Fruit fly (Drosophila melanogaster) whole organism, wandering third instar larva: ENCODE results near the gene Mekk1.

Experiments used
- Abd-B ChIP-seq: fragments of >200 bp; optimal IDR thresholded peaks from 2 replicates; lab custom pipeline; 2017; ENCODE audit warnings: missing biosample characterization, missing genetic modification characterization
- CG32264 ChIP-seq: fragments of 200-800 bp; sonication (Bioruptor generic); optimal IDR thresholded peaks from 2 replicates; lab custom pipeline; 2016; ENCODE audit warnings: missing biosample characterization, missing genetic modification characterization
- CG9705 ChIP-seq: fragments of 200-800 bp; sonication (Bioruptor generic); optimal IDR thresholded peaks from 2 replicates; lab custom pipeline; 2018; ENCODE audit warnings: missing biosample characterization, mild to moderate bottlenecking, missing genetic modification characterization
- CrebA ChIP-seq: fragments of 200-800 bp; sonication (Bioruptor generic); optimal IDR thresholded peaks from 2 replicates; lab custom pipeline; 2016; ENCODE audit warnings: missing biosample characterization, mild to moderate bottlenecking, missing genetic modification characterization, borderline replicate concordance
- Dfd ChIP-seq: fragments of >200 bp; optimal IDR thresholded peaks from 2 replicates; lab custom pipeline; 2017; ENCODE audit warnings: missing biosample characterization, missing genetic modification characterization
- Dif ChIP-seq: fragments of 200-275, 200-300 bp; sonication (Bioruptor generic); optimal IDR thresholded peaks from 2 replicates; lab custom pipeline; 2018; ENCODE audit warnings: missing biosample characterization, missing genetic modification characterization; ENCODE audit not compliant: partially characterized antibody
- GATAd ChIP-seq: sonication (Bioruptor generic); optimal IDR thresholded peaks from 2 replicates; lab custom pipeline; 2016; ENCODE audit warnings: missing biosample characterization, missing genetic modification characterization
- HLH106 ChIP-seq: fragments of 200-800 bp; optimal IDR thresholded peaks from 3 replicates; lab custom pipeline; 2019; ENCODE audit warnings: missing biosample characterization, mild to moderate bottlenecking, missing genetic modification characterization, moderate library complexity
- Hnf4 ChIP-seq: fragments of 200-800 bp; sonication (Bioruptor generic); optimal IDR thresholded peaks from 2 replicates; lab custom pipeline; 2016; ENCODE audit warnings: missing biosample characterization, mild to moderate bottlenecking, missing genetic modification characterization
- Hr78 ChIP-seq: fragments of >200 bp; optimal IDR thresholded peaks from 2 replicates; lab custom pipeline; 2017; ENCODE audit warnings: missing biosample characterization, missing genetic modification characterization
- Hr83 ChIP-seq: fragments of 200-300 bp; sonication (Bioruptor generic); optimal IDR thresholded peaks from 2 replicates; lab custom pipeline; 2016; ENCODE audit warnings: missing biosample characterization, mild to moderate bottlenecking, missing genetic modification characterization, moderate library complexity; ENCODE audit not compliant: poor library complexity, severe bottlenecking
- Jra ChIP-seq: sonication (Bioruptor generic); optimal IDR thresholded peaks from 2 replicates; lab custom pipeline; 2016; ENCODE audit warnings: missing biosample characterization, missing genetic modification characterization
- Mio ChIP-seq: sonication (Bioruptor generic); optimal IDR thresholded peaks from 2 replicates; lab custom pipeline; 2016; ENCODE audit warnings: missing biosample characterization, missing genetic modification characterization
- Myc ChIP-seq: fragments of >200 bp; optimal IDR thresholded peaks from 2 replicates; lab custom pipeline; 2017
- N ChIP-seq: fragments of >200 bp; optimal IDR thresholded peaks from 2 replicates; lab custom pipeline; 2018; ENCODE audit warnings: missing biosample characterization, missing external identifiers, missing genetic modification characterization
- OdsH ChIP-seq: fragments of 200-800 bp; sonication (Bioruptor generic); optimal IDR thresholded peaks from 2 replicates; lab custom pipeline; 2016; ENCODE audit warnings: missing biosample characterization, mild to moderate bottlenecking, missing genetic modification characterization
- Rel ChIP-seq, 2 experiments: fragments of 200-800 bp; sonication (Bioruptor generic) in 1 of 2; optimal IDR thresholded peaks; 2 replicates in 1 of 2; 3 replicates in 1 of 2; lab custom pipeline; 2016 to 2019; ENCODE audit warnings: mild to moderate bottlenecking in 2 of 2, missing biosample characterization in 2 of 2, missing genetic modification characterization in 2 of 2, moderate library complexity in 1 of 2
- Sp1 ChIP-seq: fragments of 200-800 bp; sonication (Bioruptor generic); optimal IDR thresholded peaks from 3 replicates; lab custom pipeline; 2019; ENCODE audit warnings: missing biosample characterization, mild to moderate bottlenecking, missing genetic modification characterization, moderate library complexity
- Vsx2 ChIP-seq: fragments of 200-300, 225-300 bp; sonication (Bioruptor generic); optimal IDR thresholded peaks from 2 replicates; lab custom pipeline; 2018; ENCODE audit warnings: missing biosample characterization, missing genetic modification characterization; ENCODE audit not compliant: partially characterized antibody
- br ChIP-seq: fragments of 200-800 bp; sonication (Bioruptor generic); optimal IDR thresholded peaks from 2 replicates; lab custom pipeline; 2016; ENCODE audit warnings: missing biosample characterization, missing genetic modification characterization
- brk ChIP-seq: fragments of 200-800 bp; sonication (Bioruptor generic); optimal IDR thresholded peaks from 2 replicates; lab custom pipeline; 2016; ENCODE audit warnings: missing biosample characterization, mild to moderate bottlenecking, missing genetic modification characterization
- dl ChIP-seq, 2 experiments: fragments of 175-275, 200-275 bp in 1 of 2; fragments of 200-275 bp in 1 of 2; sonication (Bioruptor generic); optimal IDR thresholded peaks; lab custom pipeline; 2018; ENCODE audit warnings: mild to moderate bottlenecking in 2 of 2, missing biosample characterization in 2 of 2, missing genetic modification characterization in 2 of 2, moderate library complexity in 2 of 2; ENCODE audit not compliant: partially characterized antibody in 2 of 2, insufficient read depth in 1 of 2
- dmrt93B ChIP-seq: fragments of 200-800 bp; sonication (Bioruptor generic); optimal IDR thresholded peaks from 2 replicates; lab custom pipeline; 2018; ENCODE audit warnings: missing biosample characterization, mild to moderate bottlenecking, missing genetic modification characterization
- dsf ChIP-seq: sonication (Bioruptor generic); optimal IDR thresholded peaks from 2 replicates; lab custom pipeline; 2016; ENCODE audit warnings: missing biosample characterization, missing genetic modification characterization, borderline replicate concordance
- ey ChIP-seq: fragments of 200-800 bp; sonication (Bioruptor generic); optimal IDR thresholded peaks from 2 replicates; lab custom pipeline; 2016; ENCODE audit warnings: missing biosample characterization, missing genetic modification characterization
- foxo ChIP-seq, 2 experiments: fragments of 200-800 bp; sonication (Bioruptor generic); optimal IDR thresholded peaks; 2 replicates in 1 of 2; 3 replicates in 1 of 2; lab custom pipeline; 2016 to 2017; ENCODE audit warnings: missing biosample characterization in 2 of 2, missing genetic modification characterization in 2 of 2
- fru ChIP-seq: fragments of 200-800 bp; sonication (Bioruptor generic); optimal IDR thresholded peaks from 3 replicates; lab custom pipeline; 2016; ENCODE audit warnings: missing biosample characterization, mild to moderate bottlenecking, missing genetic modification characterization
- h ChIP-seq: fragments of 200-800 bp; sonication (Bioruptor generic); optimal IDR thresholded peaks from 3 replicates; lab custom pipeline; 2016; ENCODE audit warnings: missing biosample characterization, mild to moderate bottlenecking, missing genetic modification characterization
- jim ChIP-seq: fragments of 175-275, 200-325 bp; sonication (Bioruptor generic); optimal IDR thresholded peaks from 2 replicates; lab custom pipeline; 2016; ENCODE audit warnings: missing biosample characterization, mild to moderate bottlenecking, missing genetic modification characterization
- lola ChIP-seq: fragments of >200 bp; optimal IDR thresholded peaks from 2 replicates; lab custom pipeline; 2017; ENCODE audit warnings: missing biosample characterization, missing genetic modification characterization
- pan ChIP-seq: fragments of >200 bp; optimal IDR thresholded peaks from 2 replicates; lab custom pipeline; 2017
- psq ChIP-seq: fragments of 200-800 bp; sonication (Bioruptor generic); optimal IDR thresholded peaks from 3 replicates; lab custom pipeline; 2017; ENCODE audit warnings: missing biosample characterization, mild to moderate bottlenecking, missing genetic modification characterization, moderate library complexity
- rgr ChIP-seq: fragments of 200-800 bp; sonication (Bioruptor generic); optimal IDR thresholded peaks from 3 replicates; lab custom pipeline; 2016; ENCODE audit warnings: missing biosample characterization, mild to moderate bottlenecking, missing genetic modification characterization
- sage ChIP-seq: fragments of 200-800 bp; sonication (Bioruptor generic); optimal IDR thresholded peaks from 2 replicates; lab custom pipeline; 2016; ENCODE audit warnings: missing biosample characterization, mild to moderate bottlenecking, missing genetic modification characterization
- sv ChIP-seq: fragments of 200-800 bp; sonication (Bioruptor generic); optimal IDR thresholded peaks from 3 replicates; lab custom pipeline; 2016; ENCODE audit warnings: missing biosample characterization, missing genetic modification characterization
- tai ChIP-seq: sonication (Bioruptor generic); optimal IDR thresholded peaks from 2 replicates; lab custom pipeline; 2016; ENCODE audit warnings: missing biosample characterization, missing genetic modification characterization
- usp ChIP-seq: fragments of >200 bp; optimal IDR thresholded peaks from 2 replicates; lab custom pipeline; 2017; ENCODE audit warnings: missing biosample characterization, missing genetic modification characterization
- woc ChIP-seq: sonication (Bioruptor generic); optimal IDR thresholded peaks from 2 replicates; lab custom pipeline; 2016; ENCODE audit warnings: missing biosample characterization, mild to moderate bottlenecking, missing genetic modification characterization

Mekk1 gene

dm6 chr3R:18743270-18743922, at the start of gene Mekk1:
Gene Mekk1, minus strand, starts transcription at chr3R:18743594.
- TF ChIP-seq br (peak; percentile 52), Dif (GFP tag; lab: Kevin White, UChicago) (peak; percentile 0), CG9705 (GFP tag; lab: Kevin White, UChicago) (peak; percentile 51), h (GFP tag; lab: Kevin White, UChicago) (peak; percentile 73), Hr78 (GFP tag; lab: Kevin White, UChicago) (no peak), usp (no peak), woc (GFP tag; lab: Kevin White, UChicago) (peak; percentile 90), Hnf4 (no peak), dl (GFP tag; optimal IDR thresholded peaks at IDR 0.05; lab: Kevin White, UChicago; ENCODE audit: insufficient read depth in 1 of 2, partially characterized antibody in 2 of 2) (no peak), OdsH (GFP tag; lab: Kevin White, UChicago) (peak; percentile 39), tai (no peak), dsf (GFP tag; lab: Kevin White, UChicago) (peak; percentile 32), Dfd (GFP tag; lab: Kevin White, UChicago) (no peak), Sp1 (GFP tag; lab: Kevin White, UChicago) (peak; percentile 65), pan (lab: Kevin White, UChicago) (no peak), GATAd (GFP tag; lab: Kevin White, UChicago) (peak; percentile 23), Hr83 (no peak), fru (GFP tag; lab: Kevin White, UChicago) (peak; percentile 62), rgr (peak; percentile 60), Rel (GFP tag; optimal IDR thresholded peaks at IDR 0.05; lab: Kevin White, UChicago) (no peak), Rel (tag; optimal IDR thresholded peaks at IDR 0.05; lab: Kevin White, UChicago) (peak; percentile 59), CrebA (no peak), lola (GFP tag; lab: Kevin White, UChicago) (no peak), brk (GFP tag; lab: Kevin White, UChicago) (no peak), Vsx2 (GFP tag; lab: Kevin White, UChicago) (peak; percentile 85), sv (GFP tag; lab: Kevin White, UChicago) (no peak), sage (no peak), jim (peak; percentile 57), psq (GFP tag; lab: Kevin White, UChicago) (peak; percentile 43), CG32264 (GFP tag; lab: Kevin White, UChicago) (no peak), HLH106 (peak; percentile 75), Mio (no peak), Jra (GFP tag; lab: Kevin White, UChicago) (peak; percentile 61), foxo (GFP tag; optimal IDR thresholded peaks at IDR 0.05; lab: Kevin White, UChicago) (peak in 1 of 2 experiments; percentile 71), ey (GFP tag; lab: Kevin White, UChicago) (peak; percentile 71), Myc (peak; percentile 83), Abd-B (GFP tag; lab: Kevin White, UChicago) (no peak), N (GFP tag; lab: Kevin White, UChicago) (no peak), dmrt93B (GFP tag; lab: Kevin White, UChicago) (peak; percentile 14)

- TF ChIP-seq CrebA, result no peak
- no peak for TF ChIP-seq CG9705 (GFP tag; lab: Kevin White, UChicago)
- no peak for TF ChIP-seq brk (GFP tag; lab: Kevin White, UChicago)
- TF ChIP-seq pan (lab: Kevin White, UChicago), result no peak
- no peak for TF ChIP-seq OdsH (GFP tag; lab: Kevin White, UChicago)
- TF ChIP-seq Hr83, result no peak
- TF ChIP-seq psq (GFP tag; lab: Kevin White, UChicago), result no peak
- no peak for TF ChIP-seq Hr78 (GFP tag; lab: Kevin White, UChicago)
- no peak for TF ChIP-seq Myc
- TF ChIP-seq h (GFP tag; lab: Kevin White, UChicago), result no peak
- TF ChIP-seq Jra (GFP tag; lab: Kevin White, UChicago), result no peak
- no peak for TF ChIP-seq sage
- no peak for TF ChIP-seq dmrt93B (GFP tag; lab: Kevin White, UChicago)
- TF ChIP-seq Rel (GFP tag; optimal IDR thresholded peaks at IDR 0.05; lab: Kevin White, UChicago), result no peak
- no peak for TF ChIP-seq Rel (tag; optimal IDR thresholded peaks at IDR 0.05; lab: Kevin White, UChicago)
- no peak for TF ChIP-seq rgr
- no peak for TF ChIP-seq ey (GFP tag; lab: Kevin White, UChicago)
- TF ChIP-seq lola (GFP tag; lab: Kevin White, UChicago), result no peak
- no peak for TF ChIP-seq Abd-B (GFP tag; lab: Kevin White, UChicago)
- no peak for TF ChIP-seq dl (GFP tag; optimal IDR thresholded peaks at IDR 0.05; lab: Kevin White, UChicago; ENCODE audit: insufficient read depth in 1 of 2, partially characterized antibody in 2 of 2)
These were observed 47.2 kb upstream of the Mekk1 start for dm6 chr3R:18790619-18791018.
